Fruit fly (Drosophila melanogaster) whole organism, prepupa: ENCODE data around the gene Tomosyn.

ENCODE experiments used
- Blimp-1 ChIP-seq: fragments of 200-800 bp; sonication (Bioruptor generic); optimal IDR thresholded peaks from 3 replicates; lab custom pipeline; 2017; ENCODE audit warnings: missing biosample characterization, missing genetic modification characterization, mild to moderate bottlenecking, moderate library complexity, missing genetic modification reagents
- CG10631 ChIP-seq: fragments of 200-800 bp; sonication (Bioruptor generic); optimal IDR thresholded peaks from 2 replicates; lab custom pipeline; 2016; ENCODE audit warnings: missing biosample characterization, missing genetic modification characterization
- CG10669 ChIP-seq: fragments of 200-800 bp; sonication (Bioruptor generic); optimal IDR thresholded peaks from 3 replicates; lab custom pipeline; 2018; ENCODE audit warnings: missing biosample characterization, mild to moderate bottlenecking, missing genetic modification characterization, moderate library complexity
- CG11902 ChIP-seq: fragments of 200-800 bp; sonication (Bioruptor generic); optimal IDR thresholded peaks from 3 replicates; lab custom pipeline; 2016; ENCODE audit warnings: missing biosample characterization, missing genetic modification characterization
- CG15336 ChIP-seq: fragments of 200-800 bp; sonication (Bioruptor generic); IDR thresholded peaks from 2 replicates; pipeline ENCODE4 v1.3.6; 2022; ENCODE audit warnings: missing biosample characterization, missing genetic modification characterization
- CG1621 ChIP-seq: fragments of 200-800 bp; sonication (Bioruptor generic); optimal IDR thresholded peaks from 3 replicates; lab custom pipeline; 2018; ENCODE audit warnings: missing biosample characterization, mild to moderate bottlenecking, missing genetic modification characterization
- CG16779 ChIP-seq: fragments of 200-800 bp; sonication (Bioruptor generic); optimal IDR thresholded peaks from 3 replicates; lab custom pipeline; 2017; ENCODE audit warnings: missing biosample characterization, mild to moderate bottlenecking, missing genetic modification characterization
- CG3032 ChIP-seq: fragments of 200-800 bp; optimal IDR thresholded peaks from 2 replicates; lab custom pipeline; 2019; ENCODE audit warnings: missing biosample characterization, mild to moderate bottlenecking, missing genetic modification characterization, moderate library complexity
- CG31627 ChIP-seq: fragments of 200-800 bp; sonication (Bioruptor generic); optimal IDR thresholded peaks from 3 replicates; lab custom pipeline; 2016; ENCODE audit warnings: missing biosample characterization, missing genetic modification characterization
- CG34406 ChIP-seq: fragments of 200-800 bp; sonication (Bioruptor generic); optimal IDR thresholded peaks from 3 replicates; lab custom pipeline; 2016; ENCODE audit warnings: missing biosample characterization, missing genetic modification characterization
- CG3919 ChIP-seq: fragments of 200-800 bp; sonication (Bioruptor generic); optimal IDR thresholded peaks from 3 replicates; lab custom pipeline; 2016; ENCODE audit warnings: missing biosample characterization, missing genetic modification characterization
- CG4318 ChIP-seq: fragments of 200-800 bp; sonication (Bioruptor generic); optimal IDR thresholded peaks from 3 replicates; lab custom pipeline; 2017; ENCODE audit warnings: missing biosample characterization, mild to moderate bottlenecking, missing genetic modification characterization
- CG6163 ChIP-seq: fragments of 200-800 bp; sonication (Bioruptor generic); IDR thresholded peaks from 3 replicates; pipeline ENCODE4 v1.3.6; 2022; ENCODE audit warnings: missing biosample characterization, missing genetic modification characterization
- CG6276 ChIP-seq: fragments of 200-800 bp; sonication (Bioruptor generic); optimal IDR thresholded peaks from 2 replicates; lab custom pipeline; 2017; ENCODE audit warnings: missing biosample characterization, mild to moderate bottlenecking, missing genetic modification characterization
- CG6792 ChIP-seq: fragments of 200-800 bp; sonication (Bioruptor generic); optimal IDR thresholded peaks from 3 replicates; lab custom pipeline; 2016; ENCODE audit warnings: missing biosample characterization, missing genetic modification characterization
- CG6808 ChIP-seq: fragments of 200-800 bp; sonication (Bioruptor generic); optimal IDR thresholded peaks from 3 replicates; lab custom pipeline; 2017; ENCODE audit warnings: missing biosample characterization, missing genetic modification characterization, mild to moderate bottlenecking, moderate library complexity, missing genetic modification reagents
- CG6854 ChIP-seq: fragments of 200-800 bp; sonication (Bioruptor generic); optimal IDR thresholded peaks from 2 replicates; lab custom pipeline; 2017; ENCODE audit warnings: missing biosample characterization, mild to moderate bottlenecking, missing genetic modification characterization
- CG7368 ChIP-seq: fragments of 200-800 bp; sonication (Bioruptor generic); optimal IDR thresholded peaks from 3 replicates; lab custom pipeline; 2016; ENCODE audit warnings: missing biosample characterization, missing genetic modification characterization
- CG8119 ChIP-seq: fragments of 200-800 bp; sonication (Bioruptor generic); IDR thresholded peaks from 3 replicates; pipeline ENCODE4 v1.3.6; 2022; ENCODE audit warnings: missing biosample characterization, missing genetic modification characterization
- CG8319 ChIP-seq: fragments of 200-800 bp; sonication (Bioruptor generic); optimal IDR thresholded peaks from 3 replicates; lab custom pipeline; 2016; ENCODE audit warnings: missing biosample characterization, missing genetic modification characterization
- CG8632 ChIP-seq: fragments of 200-800 bp; sonication (Bioruptor generic); optimal IDR thresholded peaks from 3 replicates; lab custom pipeline; 2016; ENCODE audit warnings: missing biosample characterization, missing genetic modification characterization
- Eip75B ChIP-seq: fragments of 200-800 bp; sonication (Bioruptor generic); optimal IDR thresholded peaks from 3 replicates; lab custom pipeline; 2016; ENCODE audit warnings: missing biosample characterization, missing genetic modification characterization
- Eip78C ChIP-seq: fragments of 200-800 bp; sonication (Bioruptor generic); peaks from one replicate; lab custom pipeline; 2016; ENCODE audit warnings: missing biosample characterization, missing genetic modification characterization
- Eip93F ChIP-seq: fragments of 200-800 bp; sonication (Bioruptor generic); optimal IDR thresholded peaks from 2 replicates; lab custom pipeline; 2016; ENCODE audit warnings: missing biosample characterization, mild to moderate bottlenecking, missing genetic modification characterization
- Ets21C ChIP-seq: fragments of 200-800 bp; sonication (Bioruptor generic); optimal IDR thresholded peaks from 3 replicates; lab custom pipeline; 2016; ENCODE audit warnings: missing biosample characterization, missing genetic modification characterization
- Ets96B ChIP-seq: fragments of 200-800 bp; optimal IDR thresholded peaks from 2 replicates; lab custom pipeline; 2019; ENCODE audit warnings: missing biosample characterization, mild to moderate bottlenecking, missing genetic modification characterization, moderate library complexity
- Gug ChIP-seq: fragments of 200-800 bp; sonication (Bioruptor generic); IDR thresholded peaks from 2 replicates; pipeline ENCODE4 v1.3.6; 2022; ENCODE audit warnings: missing biosample characterization, missing genetic modification characterization
- Hr4 ChIP-seq: fragments of 200-800 bp; sonication (Bioruptor generic); optimal IDR thresholded peaks from 3 replicates; lab custom pipeline; 2016; ENCODE audit warnings: missing biosample characterization, missing genetic modification characterization
- Lpt ChIP-seq: fragments of 200-800 bp; sonication (Bioruptor generic); optimal IDR thresholded peaks from 3 replicates; lab custom pipeline; 2016; ENCODE audit warnings: missing biosample characterization, missing genetic modification characterization
- Met ChIP-seq: fragments of 200-800 bp; sonication (Bioruptor generic); optimal IDR thresholded peaks from 3 replicates; lab custom pipeline; 2016; ENCODE audit warnings: missing biosample characterization, missing genetic modification characterization
- OdsH ChIP-seq: fragments of 200-800 bp; sonication (Bioruptor generic); optimal IDR thresholded peaks from 3 replicates; lab custom pipeline; 2016; ENCODE audit warnings: missing biosample characterization, missing genetic modification characterization
- Smox ChIP-seq: fragments of 200-800 bp; sonication (Bioruptor generic); optimal IDR thresholded peaks from 3 replicates; lab custom pipeline; 2016; ENCODE audit warnings: missing biosample characterization, missing genetic modification characterization
- Sox102F ChIP-seq: fragments of 200-800 bp; sonication (Bioruptor generic); optimal IDR thresholded peaks from 2 replicates; lab custom pipeline; 2016; ENCODE audit warnings: missing biosample characterization, mild to moderate bottlenecking, missing genetic modification characterization
- achi ChIP-seq: fragments of 200-800 bp; sonication (Bioruptor generic); optimal IDR thresholded peaks from 3 replicates; lab custom pipeline; 2016; ENCODE audit warnings: missing biosample characterization, missing genetic modification characterization
- eg ChIP-seq: fragments of 200-800 bp; sonication (Bioruptor generic); IDR thresholded peaks from 3 replicates; pipeline ENCODE4 v1.3.6; 2022; ENCODE audit warnings: missing biosample characterization, missing genetic modification characterization
- fd59A ChIP-seq: fragments of 200-800 bp; sonication (Bioruptor generic); optimal IDR thresholded peaks from 2 replicates; lab custom pipeline; 2017; ENCODE audit warnings: missing biosample characterization, mild to moderate bottlenecking, missing genetic modification characterization, missing genetic modification reagents
- fd85E ChIP-seq: fragments of 200-800 bp; sonication (Bioruptor generic); optimal IDR thresholded peaks from 3 replicates; lab custom pipeline; 2016; ENCODE audit warnings: missing biosample characterization, missing genetic modification characterization
- fkh ChIP-seq: fragments of 200-800 bp; sonication (Bioruptor generic); optimal IDR thresholded peaks from 3 replicates; lab custom pipeline; 2017; ENCODE audit warnings: missing biosample characterization, mild to moderate bottlenecking, missing genetic modification characterization, moderate library complexity
- lz ChIP-seq: fragments of 200-800 bp; sonication (Bioruptor generic); optimal IDR thresholded peaks from 3 replicates; lab custom pipeline; 2016; ENCODE audit warnings: missing biosample characterization, missing genetic modification characterization
- pdm3 ChIP-seq: fragments of 200-800 bp; sonication (Bioruptor generic); optimal IDR thresholded peaks from 3 replicates; lab custom pipeline; 2016; ENCODE audit warnings: missing biosample characterization, missing genetic modification characterization
- salr ChIP-seq, 2 experiments: fragments of 200-800 bp; sonication (Bioruptor generic); optimal IDR thresholded peaks; 3 replicates each; lab custom pipeline; 2016 to 2018; ENCODE audit warnings: missing biosample characterization in 2 of 2, missing genetic modification characterization in 2 of 2, mild to moderate bottlenecking in 1 of 2
- svp ChIP-seq: fragments of 200-800 bp; sonication (Bioruptor generic); peaks from one replicate; lab custom pipeline; 2016; ENCODE audit warnings: missing biosample characterization, missing genetic modification characterization
- topi ChIP-seq: fragments of 200-800 bp; sonication (Bioruptor generic); optimal IDR thresholded peaks from 3 replicates; lab custom pipeline; 2016; ENCODE audit warnings: missing biosample characterization, missing genetic modification characterization
- vri ChIP-seq: fragments of 200-800 bp; sonication (Bioruptor generic); optimal IDR thresholded peaks from 3 replicates; lab custom pipeline; 2016; ENCODE audit warnings: missing biosample characterization, mild to moderate bottlenecking, missing genetic modification characterization

Tomosyn gene

dm6 chrX:12629564-12629963 lies 1.8 kb upstream of the Tomosyn start, which contains the start of the genes Aven and CG2540 (continued):
- peak; percentile 77 for TF ChIP-seq Ets96B (tag; lab: Kevin White, UChicago)
- TF ChIP-seq Eip93F: peak; percentile 48
- peak; percentile 52 for TF ChIP-seq lz
- peak; percentile 39 for TF ChIP-seq fd59A
- peak; percentile 55; the same call in 1 of the 3 replicates for TF ChIP-seq eg (GFP tag; lab: Robert Waterston, UW)
- peak; percentile 49 for TF ChIP-seq Eip75B
- TF ChIP-seq CG3032 (tag; lab: Kevin White, UChicago): peak; percentile 85
- peak; percentile 16 for TF ChIP-seq CG31627
- peak; percentile 70 for TF ChIP-seq CG3919 (GFP tag; lab: Kevin White, UChicago)
- peak in 1 of 2 experiments; percentile 52 for TF ChIP-seq salr (GFP tag; optimal IDR thresholded peaks at IDR 0.05; lab: Kevin White, UChicago)
- peak; percentile 63 for TF ChIP-seq Sox102F (GFP tag; lab: Kevin White, UChicago)
- peak; percentile 52 for TF ChIP-seq Hr4 (GFP tag; lab: Kevin White, UChicago)
- TF ChIP-seq CG7368 (GFP tag; lab: Kevin White, UChicago): peak; percentile 54
- peak; percentile 27 for TF ChIP-seq CG1621 (tag; lab: Kevin White, UChicago)
- peak; percentile 61 for TF ChIP-seq CG16779
- TF ChIP-seq Smox: peak; percentile 60
- peak; percentile 48 for TF ChIP-seq svp
- peak; percentile 68 for TF ChIP-seq CG6792
- peak; percentile 86 for TF ChIP-seq Eip78C (GFP tag; lab: Kevin White, UChicago)
- peak; percentile 72 for TF ChIP-seq CG8632 (GFP tag; lab: Kevin White, UChicago)
- TF ChIP-seq CG6854: peak; percentile 75
- no peak for TF ChIP-seq Gug (GFP tag; lab: Robert Waterston, UW)
- peak; percentile 56 for TF ChIP-seq fkh
- TF ChIP-seq Blimp-1 (GFP tag; lab: Kevin White, UChicago): peak; percentile 26
- TF ChIP-seq CG10669 (GFP tag; lab: Kevin White, UChicago): peak; percentile 66
- peak; percentile 77 for TF ChIP-seq CG6276 (GFP tag; lab: Kevin White, UChicago)
- peak; percentile 50 for TF ChIP-seq CG8319 (GFP tag; lab: Kevin White, UChicago)

- no peak for TF ChIP-seq CG11902
- TF ChIP-seq Smox: no peak
- peak; percentile 52 for TF ChIP-seq svp
- no peak for TF ChIP-seq eg (GFP tag; lab: Robert Waterston, UW)
- peak; percentile 60 for TF ChIP-seq vri (GFP tag; lab: Kevin White, UChicago)
- TF ChIP-seq CG34406 (GFP tag; lab: Kevin White, UChicago): no peak
- TF ChIP-seq fkh: no peak
- TF ChIP-seq CG6808 (GFP tag; lab: Kevin White, UChicago): no peak
Measured at dm6 chrX:12632157-12632422, 685 bp downstream of the Tomosyn start.

- TF ChIP-seq CG31627 (no peak), CG15336 (GFP tag; lab: Robert Waterston, UW) (no peak), fd85E (no peak)
Measured at dm6 chrX:12633204-12633603, 1.8 kb downstream of the Tomosyn start.

dm6 chrX:12633992-12634391 lies 2.6 kb downstream of the Tomosyn start:
- TF ChIP-seq topi (GFP tag; lab: Kevin White, UChicago) (no peak), CG7368 (GFP tag; lab: Kevin White, UChicago) (no peak), Smox (no peak), salr (GFP tag; optimal IDR thresholded peaks at IDR 0.05; lab: Kevin White, UChicago) (no peak), CG10631 (GFP tag; lab: Kevin White, UChicago) (no peak), Met (GFP tag; lab: Kevin White, UChicago) (no peak), Blimp-1 (GFP tag; lab: Kevin White, UChicago) (no peak), achi (no peak), CG8632 (GFP tag; lab: Kevin White, UChicago) (no peak), OdsH (GFP tag; lab: Kevin White, UChicago) (no peak), CG6163 (no peak), Lpt (GFP tag; lab: Kevin White, UChicago) (no peak), CG4318 (GFP tag; lab: Kevin White, UChicago) (no peak), pdm3 (no peak), CG6276 (GFP tag; lab: Kevin White, UChicago) (no peak), CG8119 (no peak), Ets21C (GFP tag; lab: Kevin White, UChicago) (no peak), Eip78C (GFP tag; lab: Kevin White, UChicago) (no peak)
